Worm (Caenorhabditis elegans): Measurements from ENCODE around the gene jbts-14.

- TF ChIP-seq flt-1 (GFP tag; IDR thresholded peaks at IDR 0.05) (no peak), med-1 (GFP tag; optimal IDR thresholded peaks at IDR 0.05; ENCODE audit: insufficient read depth) (no peak), tab-1 (GFP tag; IDR thresholded peaks at IDR 0.05) (no peak), klf-2 (GFP tag; conservative IDR thresholded peaks at IDR 0.05) (no peak), cog-1 (tag; optimal IDR thresholded peaks at IDR 0.05) (no peak)
Measured at ce11 chrX:8752546-8752945, 48.4 kb downstream of the jbts-14 start.
